Fruit fly (Drosophila melanogaster) S2 (cell line): ENCODE measurements around the gene Pxd.

Source experiments
- CG8478 ChIP-seq: fragments of >200 bp; optimal IDR thresholded peaks from 2 replicates; lab custom pipeline; 2018
- CTCF ChIP-seq, 2 experiments: fragments of >200 bp; optimal IDR thresholded peaks; 2 replicates each; lab custom pipeline; 2018

DNA sequence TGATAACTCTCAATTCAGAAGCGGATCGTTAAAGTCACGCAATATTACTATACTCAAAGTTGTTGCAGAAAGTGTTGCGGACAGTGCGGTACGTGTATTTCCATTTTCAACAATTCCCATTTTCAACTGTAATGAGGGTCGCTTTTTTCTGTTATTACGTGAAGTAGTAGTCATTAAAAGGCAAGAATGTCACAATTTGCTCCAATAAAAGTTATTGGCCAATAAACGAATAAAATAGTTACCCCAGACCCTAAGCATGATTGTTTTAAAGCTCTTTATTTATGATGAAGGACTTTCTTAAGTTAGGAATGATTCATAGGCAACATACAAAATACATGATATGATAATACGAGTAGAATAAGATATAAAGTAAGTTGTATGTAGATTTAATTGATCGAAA, 7.0 kb upstream of the Pxd start:
- TF ChIP-seq CTCF (optimal IDR thresholded peaks at IDR 0.05; lab: Kevin White, UChicago): no peak
- TF ChIP-seq CG8478 (lab: Kevin White, UChicago): no peak
